Worm (Caenorhabditis elegans) whole organism, late embryonic: ENCODE data around the gene nid-1.

Experiments used
- F13H6.1 ChIP-seq: sonication (generic microtip); optimal IDR thresholded peaks from 2 replicates; lab custom pipeline; 2016; ENCODE audit warnings: missing genetic modification characterization, missing compliant biosample characterization
- ceh-24 ChIP-seq: sonication (generic microtip); optimal IDR thresholded peaks from 2 replicates; lab custom pipeline; 2016; ENCODE audit warnings: mild to moderate bottlenecking, missing genetic modification characterization, missing compliant biosample characterization
- ceh-9 ChIP-seq: sonication (generic microtip); optimal IDR thresholded peaks from 2 replicates; lab custom pipeline; 2016; ENCODE audit warnings: mild to moderate bottlenecking, missing genetic modification characterization, inconsistent platforms, missing compliant biosample characterization
- elt-2 ChIP-seq: sonication (generic microtip); optimal IDR thresholded peaks from 2 replicates; lab custom pipeline; 2016; ENCODE audit warnings: missing genetic modification reagents, missing genetic modification characterization, missing compliant biosample characterization
- fkh-10 ChIP-seq: fragments of 150-350 bp; optimal IDR thresholded peaks from 2 replicates; lab custom pipeline; 2014; ENCODE audit warnings: missing biosample characterization, missing genetic modification reagents, missing genetic modification characterization
- hlh-6 ChIP-seq: sonication (generic microtip); optimal IDR thresholded peaks from 2 replicates; lab custom pipeline; 2016; ENCODE audit warnings: missing genotype, missing genetic modification characterization, missing compliant biosample characterization
- mec-3 ChIP-seq: sonication (generic microtip); optimal IDR thresholded peaks from 2 replicates; lab custom pipeline; 2016; ENCODE audit warnings: borderline replicate concordance, missing genetic modification characterization, missing compliant biosample characterization
- nhr-11 ChIP-seq: fragments of 150-350 bp; optimal IDR thresholded peaks from 2 replicates; lab custom pipeline; 2014; ENCODE audit warnings: missing biosample characterization, missing genetic modification characterization
- pax-1 ChIP-seq: fragments of 150-350 bp; optimal IDR thresholded peaks from 2 replicates; lab custom pipeline; 2014; ENCODE audit warnings: missing biosample characterization, missing genetic modification characterization
- pha-4 ChIP-seq: fragments of 150-350 bp; optimal IDR thresholded peaks from 2 replicates; lab custom pipeline; 2018; ENCODE audit warnings: missing biosample characterization, missing genetic modification reagents, missing genetic modification characterization
- pqm-1 ChIP-seq: sonication (generic microtip); optimal IDR thresholded peaks from 2 replicates; lab custom pipeline; 2016; ENCODE audit warnings: missing genetic modification characterization, missing compliant biosample characterization
- sox-4 ChIP-seq: sonication (generic microtip); optimal IDR thresholded peaks from 2 replicates; lab custom pipeline; 2017; ENCODE audit warnings: mild to moderate bottlenecking, missing genetic modification characterization, inconsistent platforms, missing compliant biosample characterization
- unc-3 ChIP-seq, 2 experiments: fragments of 200-800 bp in 1 of 2; sonication (Bioruptor generic) in 1 of 2; sonication (generic microtip) in 1 of 2; conservative IDR thresholded peaks in 1 of 2; optimal IDR thresholded peaks in 1 of 2; 2 replicates each; pipeline versions ENCODE4 v1.3.6 to Lab custom; 2016 to 2022; ENCODE audit warnings: missing compliant biosample characterization in 2 of 2, missing genetic modification characterization in 2 of 2, missing genetic modification reagents in 1 of 2

ce11 chrV:12904054-12904453, 5.9 kb upstream of the nid-1 start, which contains the start of gene ttr-27:
- TF ChIP-seq mec-3 (tag; lab: Kevin White, UChicago), result no peak
- no peak for TF ChIP-seq elt-2 (tag; lab: Kevin White, UChicago)
- no peak for TF ChIP-seq pax-1 (tag; lab: Kevin White, UChicago)
- no peak for TF ChIP-seq F13H6.1 (tag; lab: Kevin White, UChicago)
- TF ChIP-seq nhr-11, result no peak
- no peak for TF ChIP-seq unc-3 (GFP tag; conservative IDR thresholded peaks at IDR 0.05; lab: Robert Waterston, UW)
- no peak for TF ChIP-seq unc-3 (tag; optimal IDR thresholded peaks at IDR 0.05; lab: Kevin White, UChicago)
- no peak for TF ChIP-seq sox-4 (tag; lab: Kevin White, UChicago)
- no peak for TF ChIP-seq ceh-24 (tag; lab: Kevin White, UChicago)
- TF ChIP-seq hlh-6, result no peak
- TF ChIP-seq ceh-9 (tag; lab: Kevin White, UChicago), result no peak
- no peak for TF ChIP-seq pha-4 (tag; lab: Kevin White, UChicago)
- no peak for TF ChIP-seq pqm-1
- no peak for TF ChIP-seq fkh-10
